Worm (Caenorhabditis elegans) whole organism, mixed stage, embryonic: ENCODE measurements around the gene pisy-1.
"Not testable (repeated sequence)": the region's sequence is repeated elsewhere in the genome, so short reads cannot be mapped to it uniquely, and the experiment has no call there.

ENCODE experiments used
- M03D4.4 ChIP-seq: sonication (generic microtip); optimal IDR thresholded peaks from 2 replicates; lab custom pipeline; 2017; ENCODE audit warnings: mild to moderate bottlenecking, missing genetic modification characterization, missing compliant biosample characterization
- bed-3 ChIP-seq: fragments of 200-800 bp; sonication (Bioruptor generic); optimal IDR thresholded peaks from 3 replicates; lab custom pipeline; 2018; ENCODE audit warnings: mild to moderate bottlenecking, missing genetic modification characterization, moderate library complexity, missing compliant biosample characterization
- ceh-39 ChIP-seq: fragments of 150-350 bp; optimal IDR thresholded peaks from 2 replicates; lab custom pipeline; 2014; ENCODE audit warnings: missing biosample characterization, missing genetic modification characterization
- ceh-43 ChIP-seq: fragments of 200-800 bp; sonication (Bioruptor generic); optimal IDR thresholded peaks from 2 replicates; lab custom pipeline; 2018; ENCODE audit warnings: mild to moderate bottlenecking, missing genetic modification characterization, moderate library complexity, missing compliant biosample characterization
- ces-1 ChIP-seq: fragments of 150-350 bp; optimal IDR thresholded peaks from 2 replicates; lab custom pipeline; 2014; ENCODE audit warnings: missing biosample characterization, missing genetic modification reagents, missing genetic modification characterization
- cnd-1 ChIP-seq: fragments of 200-800 bp; sonication (Bioruptor generic); optimal IDR thresholded peaks from 2 replicates; lab custom pipeline; 2018; ENCODE audit warnings: mild to moderate bottlenecking, missing genetic modification characterization, missing compliant biosample characterization
- drap-1 ChIP-seq: fragments of 200-800 bp; sonication (Bioruptor generic); optimal IDR thresholded peaks from 3 replicates; lab custom pipeline; 2018; ENCODE audit warnings: mild to moderate bottlenecking, missing genetic modification characterization, missing compliant biosample characterization
- elt-1 ChIP-seq: sonication (generic microtip); optimal IDR thresholded peaks from 2 replicates; lab custom pipeline; 2017; ENCODE audit warnings: missing genetic modification characterization, mild to moderate bottlenecking, missing compliant biosample characterization, antibody characterized with exemption, moderate library complexity, borderline replicate concordance; ENCODE audit not compliant: insufficient read depth
- elt-3 ChIP-seq: fragments of 150-350 bp; optimal IDR thresholded peaks from 2 replicates; lab custom pipeline; 2014; ENCODE audit warnings: missing biosample characterization, missing genetic modification characterization
- flh-1 ChIP-seq: fragments of 200-800 bp; sonication (Bioruptor generic); optimal IDR thresholded peaks from 2 replicates; lab custom pipeline; 2018; ENCODE audit warnings: mild to moderate bottlenecking, missing genetic modification characterization, moderate library complexity, missing compliant biosample characterization
- ham-2 ChIP-seq: fragments of 200-800 bp; sonication (Bioruptor generic); optimal IDR thresholded peaks from 2 replicates; lab custom pipeline; 2018; ENCODE audit warnings: mild to moderate bottlenecking, missing genetic modification characterization, missing compliant biosample characterization
- hlh-1 ChIP-seq: fragments of 150-350 bp; optimal IDR thresholded peaks from 2 replicates; lab custom pipeline; 2014; ENCODE audit warnings: missing biosample characterization, missing genetic modification reagents, missing genetic modification characterization
- lin-13 ChIP-seq: fragments of 150-350 bp; optimal IDR thresholded peaks from 2 replicates; lab custom pipeline; 2014; ENCODE audit warnings: missing biosample characterization, missing genetic modification characterization
- lin-32 ChIP-seq: fragments of 200-800 bp; sonication (Bioruptor generic); optimal IDR thresholded peaks from 2 replicates; lab custom pipeline; 2018; ENCODE audit warnings: mild to moderate bottlenecking, missing genetic modification characterization, missing compliant biosample characterization
- mab-5 ChIP-seq: fragments of 150-350 bp; optimal IDR thresholded peaks from 2 replicates; lab custom pipeline; 2014; ENCODE audit warnings: missing biosample characterization, missing genetic modification characterization
- nhr-12 ChIP-seq: fragments of 150-350 bp; optimal IDR thresholded peaks from 2 replicates; lab custom pipeline; 2014; ENCODE audit warnings: missing biosample characterization, missing genetic modification characterization
- nhr-2 ChIP-seq: fragments of 150-350 bp; optimal IDR thresholded peaks from 2 replicates; lab custom pipeline; 2014; ENCODE audit warnings: missing biosample characterization, missing genetic modification characterization
- nhr-237 ChIP-seq: fragments of 150-350 bp; optimal IDR thresholded peaks from 2 replicates; lab custom pipeline; 2014; ENCODE audit warnings: missing biosample characterization, missing genetic modification characterization
- nhr-76 ChIP-seq: sonication (generic microtip); optimal IDR thresholded peaks from 2 replicates; lab custom pipeline; 2017; ENCODE audit warnings: missing biosample characterization, missing genetic modification characterization
- pha-4 ChIP-seq: fragments of 150-350 bp; optimal IDR thresholded peaks from 2 replicates; lab custom pipeline; 2018; ENCODE audit warnings: missing biosample characterization, missing genetic modification reagents, missing genetic modification characterization
- sem-2 ChIP-seq: fragments of 200-800 bp; sonication (Bioruptor generic); optimal IDR thresholded peaks from 2 replicates; lab custom pipeline; 2018; ENCODE audit warnings: mild to moderate bottlenecking, missing genetic modification characterization, missing compliant biosample characterization
- snpc-4 ChIP-seq: fragments of 150-350 bp; optimal IDR thresholded peaks from 2 replicates; lab custom pipeline; 2014; ENCODE audit warnings: missing biosample characterization, missing genetic modification characterization
- tbx-8 ChIP-seq: fragments of 200-800 bp; sonication (Bioruptor generic); optimal IDR thresholded peaks from 2 replicates; lab custom pipeline; 2018; ENCODE audit warnings: mild to moderate bottlenecking, missing genetic modification characterization, moderate library complexity, missing compliant biosample characterization
- unc-120 ChIP-seq: sonication (generic microtip); optimal IDR thresholded peaks from 2 replicates; lab custom pipeline; 2017; ENCODE audit warnings: missing genetic modification characterization, missing compliant biosample characterization; ENCODE audit not compliant: poor library complexity, severe bottlenecking
- unc-39 ChIP-seq: fragments of 150-350 bp; optimal IDR thresholded peaks from 2 replicates; lab custom pipeline; 2014; ENCODE audit warnings: missing biosample characterization, missing genetic modification characterization
- unc-62 ChIP-seq: fragments of 150-350 bp; optimal IDR thresholded peaks from 2 replicates; lab custom pipeline; 2014; ENCODE audit warnings: missing biosample characterization, missing genetic modification reagents, missing genetic modification characterization
- zip-8 ChIP-seq: fragments of 150-350 bp; optimal IDR thresholded peaks from 2 replicates; lab custom pipeline; 2014; ENCODE audit warnings: missing biosample characterization, missing genetic modification characterization
- ztf-11 ChIP-seq: fragments of 150-350 bp; optimal IDR thresholded peaks from 2 replicates; lab custom pipeline; 2014; ENCODE audit warnings: missing biosample characterization, missing genetic modification characterization

pisy-1 gene

DNA sequence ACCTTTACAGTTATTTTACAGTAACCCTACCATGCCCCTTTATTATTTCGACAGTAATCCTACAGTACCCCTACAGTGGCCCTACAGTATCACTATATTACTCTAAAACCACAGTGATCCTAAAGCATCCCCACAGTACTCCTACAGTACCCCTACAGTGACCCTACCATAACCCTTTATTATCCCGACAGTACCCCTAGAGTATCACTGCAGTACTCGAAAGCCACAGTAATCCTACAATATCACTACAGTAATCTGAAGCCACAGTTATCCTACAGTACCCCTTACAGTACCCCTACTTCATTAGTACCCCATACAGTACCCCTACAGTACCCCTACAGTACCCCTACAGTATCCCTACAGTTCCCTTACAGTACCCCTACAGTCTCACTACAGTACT is 26.3 kb upstream of the pisy-1 start:
- TF ChIP-seq unc-39 (no peak), snpc-4 (tag; lab: Kevin White, UChicago) (no peak), cnd-1 (tag; lab: Kevin White, UChicago) (no peak), elt-3 (tag; lab: Kevin White, UChicago) (no peak), pha-4 (tag; lab: Kevin White, UChicago) (no peak), ztf-11 (tag; lab: Kevin White, UChicago) (no peak), lin-32 (GFP tag; lab: Kevin White, UChicago) (no peak), unc-120 (tag; lab: Kevin White, UChicago) (no peak), ces-1 (GFP tag; lab: Kevin White, UChicago) (no peak), nhr-237 (tag; lab: Kevin White, UChicago) (no peak), elt-1 (tag; lab: Kevin White, UChicago) (no peak), ceh-43 (GFP tag; lab: Kevin White, UChicago) (no peak), bed-3 (GFP tag; lab: Kevin White, UChicago) (no peak), hlh-1 (tag; lab: Kevin White, UChicago) (no peak), nhr-76 (no peak), zip-8 (tag; lab: Kevin White, UChicago) (no peak), unc-62 (GFP tag; lab: Kevin White, UChicago) (no peak), M03D4.4 (no peak)
- TF ChIP-seq, all 35 proteins: peak for 0

DNA sequence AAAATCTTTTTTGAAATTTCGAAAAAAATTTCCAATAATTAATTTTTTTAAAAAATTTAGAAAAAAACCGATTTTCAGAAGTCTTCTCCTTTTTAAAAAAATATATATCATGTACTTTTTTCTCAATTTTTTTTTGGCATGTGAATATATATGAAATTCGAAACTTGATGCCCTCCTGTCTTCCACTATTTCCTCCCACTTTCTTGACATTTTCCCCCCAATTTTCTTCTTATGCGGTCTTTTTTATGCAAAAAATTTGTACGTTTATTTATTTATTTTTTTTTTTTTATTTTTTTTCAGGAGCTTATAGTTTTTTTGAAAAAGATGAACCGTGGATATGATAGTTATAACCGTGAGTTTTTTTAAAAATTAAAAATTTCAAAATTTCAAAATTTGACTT is 22.4 kb upstream of the pisy-1 start, which contains the start of gene cnp-2:
Gene cnp-2, plus strand, starts transcription at position 301 of the 400 bp plus-strand sequence.
- TF ChIP-seq unc-62 (GFP tag; lab: Kevin White, UChicago) (no peak), unc-120 (tag; lab: Kevin White, UChicago) (no peak), sem-2 (GFP tag; lab: Kevin White, UChicago) (no peak), cnd-1 (tag; lab: Kevin White, UChicago) (no peak), lin-32 (GFP tag; lab: Kevin White, UChicago) (no peak), lin-13 (tag; lab: Kevin White, UChicago) (no peak), tbx-8 (no peak), elt-3 (tag; lab: Kevin White, UChicago) (no peak), nhr-76 (no peak), ces-1 (GFP tag; lab: Kevin White, UChicago) (no peak), ceh-39 (tag; lab: Kevin White, UChicago) (no peak), ztf-11 (tag; lab: Kevin White, UChicago) (no peak), M03D4.4 (no peak), bed-3 (GFP tag; lab: Kevin White, UChicago) (no peak), pha-4 (tag; lab: Kevin White, UChicago) (no peak), mab-5 (tag; lab: Kevin White, UChicago) (no peak), nhr-2 (tag; lab: Kevin White, UChicago) (no peak), drap-1 (GFP tag; lab: Kevin White, UChicago) (no peak)

DNA sequence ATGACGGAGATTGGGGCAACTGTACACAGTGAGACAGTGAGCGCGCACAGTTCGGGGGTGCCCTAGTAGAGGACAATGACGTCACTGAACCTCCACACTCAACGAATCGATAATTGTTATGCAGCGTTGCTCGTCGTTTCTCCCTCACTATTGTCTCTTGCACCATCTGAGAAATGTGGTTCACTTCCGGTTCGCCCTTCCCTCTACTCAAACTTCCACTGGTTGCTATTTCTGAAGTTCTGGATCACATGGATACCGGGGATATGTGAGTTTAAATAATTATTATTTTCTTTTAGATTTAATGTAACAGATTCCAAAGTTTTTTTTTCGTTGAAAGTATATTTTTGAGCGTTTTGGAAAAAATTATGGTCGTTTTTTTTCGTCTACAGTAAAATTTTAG is 18.0 kb upstream of the pisy-1 start, which contains the start of the genes Y46G5A.7 and Y46G5A.8:
Gene Y46G5A.7, minus strand, starts transcription at position 153 of the 400 bp plus-strand sequence.
Gene Y46G5A.8, plus strand, starts transcription at position 159 of the 400 bp plus-strand sequence.
- TF ChIP-seq nhr-12 (tag; lab: Kevin White, UChicago) (no peak), ces-1 (GFP tag; lab: Kevin White, UChicago) (no peak), nhr-237 (tag; lab: Kevin White, UChicago) (no peak), ceh-39 (tag; lab: Kevin White, UChicago) (peak; percentile 33)

DNA sequence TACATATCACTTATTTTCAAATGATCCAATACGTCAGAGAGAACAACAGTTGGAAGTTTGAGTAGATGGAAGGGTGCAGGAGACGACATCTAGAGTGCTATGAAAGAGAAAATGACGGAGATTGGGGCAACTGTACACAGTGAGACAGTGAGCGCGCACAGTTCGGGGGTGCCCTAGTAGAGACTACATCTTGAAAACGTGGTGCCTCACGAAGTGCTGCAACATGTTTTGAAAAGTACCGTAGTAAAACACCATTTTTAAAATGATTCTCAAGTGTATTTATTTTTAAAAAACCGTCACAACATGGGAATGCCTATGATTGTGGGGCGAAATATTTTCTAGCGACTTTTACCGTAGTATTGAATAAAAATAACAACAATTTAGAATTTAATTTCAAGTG is 15.6 kb upstream of the pisy-1 start, which contains the start of gene Y46G5A.39:
Gene Y46G5A.39, minus strand, starts transcription at position 101 of the 400 bp plus-strand sequence.
- not testable (repeated sequence) for TF ChIP-seq flh-1 (GFP tag; lab: Kevin White, UChicago); unc-39; ham-2 (GFP tag; lab: Kevin White, UChicago)

DNA sequence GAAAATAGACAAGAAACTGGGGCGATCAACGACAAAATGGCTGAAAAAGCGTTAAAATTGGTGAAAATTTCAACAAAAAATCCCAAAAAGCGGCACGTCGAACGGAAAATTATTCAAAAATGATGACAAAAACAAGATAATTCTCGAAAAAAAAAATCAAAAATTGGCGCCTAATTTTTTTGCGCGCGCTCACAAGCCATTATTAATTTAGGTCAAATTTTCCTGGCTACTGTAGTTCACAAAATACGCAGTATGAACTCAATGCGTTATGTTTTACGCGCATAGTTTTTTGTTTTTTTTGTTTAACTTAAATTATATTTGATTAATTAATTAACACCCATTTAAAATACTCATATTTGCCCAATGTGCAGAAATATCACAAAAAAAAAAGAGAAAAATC is 1.2 kb upstream of the pisy-1 start:
- TF ChIP-seq elt-3 (tag; lab: Kevin White, UChicago): no peak
- no peak for TF ChIP-seq pha-4 (tag; lab: Kevin White, UChicago)
- TF ChIP-seq ztf-11 (tag; lab: Kevin White, UChicago): no peak
- no peak for TF ChIP-seq bed-3 (GFP tag; lab: Kevin White, UChicago)
- TF ChIP-seq, all 35 proteins: peak for 0
